Fruit fly (Drosophila melanogaster): ENCODE results near the gene CG8010.

CG8010 gene

DNA sequence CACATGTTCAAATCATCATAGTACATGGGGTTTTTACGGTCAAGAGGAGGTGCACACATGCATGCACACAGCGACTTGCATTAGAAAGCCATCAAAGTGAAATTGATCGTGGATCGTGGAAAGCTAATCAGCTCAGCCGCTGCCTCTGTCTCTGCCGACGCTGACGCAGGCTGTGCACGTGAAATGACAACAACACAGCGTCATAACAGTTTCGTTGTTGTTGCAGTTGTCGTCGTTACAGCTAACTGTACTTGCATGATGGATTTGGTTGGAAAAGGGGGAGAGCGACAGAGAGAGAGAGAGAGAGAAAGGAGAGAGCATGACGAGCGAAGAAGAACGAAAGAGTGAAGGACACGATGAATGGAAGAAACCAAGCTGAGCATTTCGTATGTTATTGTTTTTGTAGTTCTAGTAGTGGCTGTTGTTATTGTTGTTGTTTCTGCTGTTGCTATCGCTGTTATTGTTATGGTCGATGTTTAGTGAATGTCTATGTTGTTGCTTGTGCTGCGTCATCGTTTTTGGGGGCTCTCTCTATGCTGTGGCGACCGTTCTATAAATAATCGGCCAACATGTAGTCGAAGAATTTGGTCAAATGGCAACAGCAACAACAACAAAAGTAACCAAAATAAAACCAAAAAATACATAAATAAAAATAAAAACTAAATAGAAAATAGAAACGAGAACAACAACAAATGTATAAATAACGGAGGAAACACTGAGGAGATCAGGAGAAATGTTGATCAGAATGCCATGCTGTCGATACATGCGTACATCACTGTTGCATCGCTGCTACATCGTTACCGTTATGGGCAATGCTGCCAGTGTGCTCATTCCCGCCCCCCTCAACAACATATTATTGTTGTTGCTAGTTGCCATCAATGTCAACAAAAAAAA, 8.6 kb downstream of the CG8010 start (continued):
- no peak for TF ChIP-seq CG10321 (GFP tag; IDR thresholded peaks at IDR 0.05)
- TF ChIP-seq zf30C (GFP tag; optimal IDR thresholded peaks at IDR 0.05): no peak
- TF ChIP-seq pros (GFP tag; optimal IDR thresholded peaks at IDR 0.05): peak; percentile 7
- peak; percentile 28 for TF ChIP-seq kni (GFP tag; optimal IDR thresholded peaks at IDR 0.05)
- TF ChIP-seq CG16813 (GFP tag; IDR thresholded peaks at IDR 0.05; ENCODE audit: partially characterized antibody): no peak
- TF ChIP-seq Pdp1 (GFP tag; optimal IDR thresholded peaks at IDR 0.05): peak in 1 of 2 experiments; percentile 64
- TF ChIP-seq Trl (optimal IDR thresholded peaks at IDR 0.05): peak; percentile 74 to 77
- no peak for TF ChIP-seq Trl (GFP tag; optimal IDR thresholded peaks at IDR 0.05)
- TF ChIP-seq row (GFP tag; IDR thresholded peaks at IDR 0.05): no peak
- TF ChIP-seq CG10267 (tag; optimal IDR thresholded peaks at IDR 0.05): no peak
- no peak for TF ChIP-seq CG17385 (GFP tag; optimal IDR thresholded peaks at IDR 0.05)
- TF ChIP-seq Neu2 (GFP tag; optimal IDR thresholded peaks at IDR 0.05; ENCODE audit: borderline replicate concordance): no peak
- TF ChIP-seq Dfd (GFP tag; optimal IDR thresholded peaks at IDR 0.05): no peak
- TF ChIP-seq eyg (GFP tag; optimal IDR thresholded peaks at IDR 0.05): no peak
- no peak for TF ChIP-seq CG7357 (GFP tag; IDR thresholded peaks at IDR 0.05)
- no peak for TF ChIP-seq PHDP (tag; optimal IDR thresholded peaks at IDR 0.05)
- no peak for TF ChIP-seq Lim3 (GFP tag; IDR thresholded peaks at IDR 0.05)
- TF ChIP-seq CG1024 (GFP tag; IDR thresholded peaks at IDR 0.05): no peak
- no peak for TF ChIP-seq CG3847 (GFP tag; IDR thresholded peaks at IDR 0.05)
- TF ChIP-seq chinmo (GFP tag; IDR thresholded peaks at IDR 0.05; ENCODE audit: partially characterized antibody): 0 out of 4 replicates have a peak, but pooled peaks have one; percentile 46
- TF ChIP-seq ac (GFP tag; optimal IDR thresholded peaks at IDR 0.05): no peak
- no peak for TF ChIP-seq Hr39 (optimal IDR thresholded peaks at IDR 0.05)
- no peak for TF ChIP-seq ash1 (GFP tag; optimal IDR thresholded peaks at IDR 0.05)

DNA sequence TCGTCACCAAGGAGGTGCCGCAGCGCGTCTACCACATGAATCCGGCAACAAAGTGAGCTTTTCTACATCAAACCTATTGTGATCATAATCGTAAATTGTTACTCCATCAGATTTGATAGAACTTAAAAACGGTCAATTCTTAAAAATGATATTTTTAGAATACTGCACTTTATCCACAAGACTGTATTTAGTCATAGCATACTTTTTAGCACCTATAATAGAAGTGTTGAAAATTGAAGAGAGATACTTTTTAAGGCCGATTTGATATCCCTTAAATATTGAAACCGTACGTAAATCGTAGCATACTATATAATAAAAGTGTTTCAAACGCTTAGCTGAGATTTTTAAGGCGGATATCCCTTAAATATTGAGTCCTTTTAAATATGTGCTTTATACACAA, 18.5 kb downstream of the CG8010 start:
- peak; percentile 53; the same call in 1 of the 2 replicates for TF ChIP-seq CG17612 (GFP tag; IDR thresholded peaks at IDR 0.05)
- TF ChIP-seq CG8290 (GFP tag; optimal IDR thresholded peaks at IDR 0.05): peak; percentile 81
- peak in 1 of 2 experiments; percentile 47 for TF ChIP-seq CG8290 (tag; optimal IDR thresholded peaks at IDR 0.05)
- no peak for TF ChIP-seq Nf-YA (GFP tag; IDR thresholded peaks at IDR 0.05)

DNA sequence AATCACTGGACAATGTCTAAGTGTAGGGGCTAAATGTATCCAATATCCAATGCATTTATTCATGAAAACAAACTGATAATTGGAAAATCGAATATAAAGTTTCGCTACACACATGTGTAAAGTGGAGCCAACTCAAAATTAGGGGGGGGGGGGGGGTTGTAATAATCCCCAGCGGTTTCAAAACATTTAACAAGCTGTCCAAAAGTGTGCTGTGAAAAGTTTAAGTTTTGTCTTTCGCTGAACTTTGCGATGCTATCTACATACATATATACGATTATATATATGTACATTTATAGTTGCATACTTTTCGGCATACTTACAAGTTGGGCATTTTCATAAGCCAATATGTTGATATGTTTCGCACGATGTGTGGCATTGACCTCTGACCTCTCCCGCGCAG, 19.4 kb downstream of the CG8010 start:
- TF ChIP-seq CG14710 (tag; optimal IDR thresholded peaks at IDR 0.05): no peak
- TF ChIP-seq zen2 (GFP tag; IDR thresholded peaks at IDR 0.05; ENCODE audit: partially characterized antibody): no peak
- no peak for TF ChIP-seq Bteb2 (GFP tag; optimal IDR thresholded peaks at IDR 0.05)
- TF ChIP-seq C15 (GFP tag; IDR thresholded peaks at IDR 0.05): no peak
- TF ChIP-seq slbo (GFP tag; IDR thresholded peaks at IDR 0.05): no peak
- no peak for TF ChIP-seq CG1792 (GFP tag; optimal IDR thresholded peaks at IDR 0.05)
- TF ChIP-seq CG9797 (GFP tag; optimal IDR thresholded peaks at IDR 0.05): no peak
- no peak for TF ChIP-seq chinmo (GFP tag; IDR thresholded peaks at IDR 0.05; ENCODE audit: partially characterized antibody)
- peak; percentile 98 for TF ChIP-seq CG17612 (GFP tag; IDR thresholded peaks at IDR 0.05)
- peak in 1 of 2 experiments; percentile 67 for TF ChIP-seq Hr78 (GFP tag; optimal IDR thresholded peaks at IDR 0.05)
- peak; percentile 70 for TF ChIP-seq CG8290 (GFP tag; optimal IDR thresholded peaks at IDR 0.05)
- TF ChIP-seq CG8290 (tag; optimal IDR thresholded peaks at IDR 0.05): peak in 1 of 2 experiments; percentile 84
- no peak for TF ChIP-seq fru (optimal IDR thresholded peaks at IDR 0.05)
